In the genomic region with DNA sequence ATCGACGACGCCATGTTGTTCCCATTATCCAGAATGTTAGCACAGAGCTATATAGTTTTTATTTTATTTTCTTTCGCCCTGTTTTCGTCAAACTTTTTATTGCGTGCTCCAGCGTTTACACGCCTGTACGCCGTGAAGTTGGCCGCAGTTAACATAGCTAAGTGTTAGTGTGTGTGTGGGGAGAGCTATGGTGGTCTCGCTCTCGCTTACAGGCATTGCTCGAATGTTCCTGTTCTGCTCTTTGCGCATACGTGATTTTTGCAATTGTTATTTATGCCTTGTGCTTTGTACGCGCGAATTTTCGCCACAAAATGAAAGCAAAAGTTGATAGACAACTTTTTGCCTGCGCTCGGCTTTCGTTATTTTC, we compare ENCODE assay signal across 1 fruit fly cellular context.
A peak's percentile ranks its signal among the peaks of the same experiment; 100 is the strongest.
TF ChIP-seq lines count a peak whose summit lies in the region.

No protein-coding gene starts in this region.

TF ChIP-seq in whole organism, embryonic, 481 proteins besides CTCF, POLR2A, EP300 and RAD21 (continued from another document):
- TF ChIP-seq CG17568 (GFP tag; optimal IDR thresholded peaks at IDR 0.05; lab: Kevin White, UChicago) (peak; percentile 16), wek (GFP tag; optimal IDR thresholded peaks at IDR 0.05; lab: Kevin White, UChicago) (peak; percentile 11), CG9797 (GFP tag; optimal IDR thresholded peaks at IDR 0.05; lab: Kevin White, UChicago) (no peak), hbn (GFP tag; IDR thresholded peaks at IDR 0.05; lab: Robert Waterston, UW; ENCODE audit: partially characterized antibody) (no peak), tup (GFP tag; optimal IDR thresholded peaks at IDR 0.05; lab: Kevin White, UChicago) (no peak), Dp (GFP tag; optimal IDR thresholded peaks at IDR 0.05; lab: Kevin White, UChicago) (no peak), pb (GFP tag; optimal IDR thresholded peaks at IDR 0.05; lab: Kevin White, UChicago) (no peak), dimm (GFP tag; IDR thresholded peaks at IDR 0.05; lab: Robert Waterston, UW) (no peak), CG2199 (GFP tag; IDR thresholded peaks at IDR 0.05; lab: Robert Waterston, UW) (peak; percentile 64; the same call in 2 of the 3 replicates), Pdp1 (GFP tag; optimal IDR thresholded peaks at IDR 0.05; lab: Kevin White, UChicago) (no peak), CG17328 (GFP tag; IDR thresholded peaks at IDR 0.05; lab: Robert Waterston, UW) (peak; percentile 32; the same call in 1 of the 2 replicates), sima (GFP tag; optimal IDR thresholded peaks at IDR 0.05; lab: Kevin White, UChicago) (no peak), CG34376 (GFP tag; optimal IDR thresholded peaks at IDR 0.05; lab: Kevin White, UChicago) (peak; percentile 60), CG10959 (GFP tag; IDR thresholded peaks at IDR 0.05; lab: Robert Waterston, UW) (0 out of 2 replicates have a peak, but pooled peaks have one; percentile 28), Antp (GFP tag; optimal IDR thresholded peaks at IDR 0.05; lab: Kevin White, UChicago) (no peak), CG3838 (GFP tag; optimal IDR thresholded peaks at IDR 0.05; lab: Kevin White, UChicago) (no peak), ato (GFP tag; IDR thresholded peaks at IDR 0.05; lab: Robert Waterston, UW; ENCODE audit: partially characterized antibody) (0 out of 2 replicates have a peak, but pooled peaks have one; percentile 20), CG7963 (GFP tag; IDR thresholded peaks at IDR 0.05; lab: Robert Waterston, UW; ENCODE audit: partially characterized antibody) (no peak), knrl (GFP tag; IDR thresholded peaks at IDR 0.05; lab: Robert Waterston, UW; ENCODE audit: partially characterized antibody) (no peak), CG12219 (GFP tag; optimal IDR thresholded peaks at IDR 0.05; lab: Kevin White, UChicago) (no peak), nerfin-1 (tag; optimal IDR thresholded peaks at IDR 0.05; lab: Kevin White, UChicago) (peak; percentile 64), CG7987 (GFP tag; optimal IDR thresholded peaks at IDR 0.05; lab: Kevin White, UChicago) (peak; percentile 76), pfk (GFP tag; optimal IDR thresholded peaks at IDR 0.05; lab: Kevin White, UChicago) (peak; percentile 55), gro (GFP tag; optimal IDR thresholded peaks at IDR 0.05; lab: Kevin White, UChicago) (no peak), CG4360 (GFP tag; IDR thresholded peaks at IDR 0.05; lab: Robert Waterston, UW) (0 out of 2 replicates have a peak, but pooled peaks have one; percentile 58), CG3995 (GFP tag; optimal IDR thresholded peaks at IDR 0.05; lab: Kevin White, UChicago) (peak; percentile 82), CG7271 (tag; optimal IDR thresholded peaks at IDR 0.05; lab: Kevin White, UChicago) (no peak), Xbp1 (GFP tag; optimal IDR thresholded peaks at IDR 0.05; lab: Kevin White, UChicago) (no peak), CG4820 (GFP tag; optimal IDR thresholded peaks at IDR 0.05; lab: Kevin White, UChicago) (no peak), CG6854 (GFP tag; optimal IDR thresholded peaks at IDR 0.05; lab: Kevin White, UChicago) (peak; percentile 44), row (GFP tag; IDR thresholded peaks at IDR 0.05; lab: Robert Waterston, UW) (no peak; the same call in 2 of the 3 replicates), Abd-B (GFP tag; optimal IDR thresholded peaks at IDR 0.05; lab: Kevin White, UChicago) (no peak), CG32532 (GFP tag; IDR thresholded peaks at IDR 0.05; lab: Robert Waterston, UW) (no peak), chm (GFP tag; IDR thresholded peaks at IDR 0.05; lab: Robert Waterston, UW) (no peak), CG1529 (GFP tag; optimal IDR thresholded peaks at IDR 0.05; lab: Kevin White, UChicago) (no peak), HLH54F (GFP tag; optimal IDR thresholded peaks at IDR 0.05; lab: Kevin White, UChicago) (no peak), dmrt99B (tag; optimal IDR thresholded peaks at IDR 0.05; lab: Kevin White, UChicago) (peak; percentile 1), CG13287 (GFP tag; IDR thresholded peaks at IDR 0.05; lab: Robert Waterston, UW; ENCODE audit: partially characterized antibody) (peak; percentile 33; the same call in 1 of the 2 replicates), mirr (GFP tag; optimal IDR thresholded peaks at IDR 0.05; lab: Kevin White, UChicago) (peak; percentile 71), tll (GFP tag; optimal IDR thresholded peaks at IDR 0.05; lab: Kevin White, UChicago) (no peak), CG15514 (GFP tag; optimal IDR thresholded peaks at IDR 0.05; lab: Kevin White, UChicago) (peak; percentile 19), Blimp-1 (GFP tag; optimal IDR thresholded peaks at IDR 0.05; lab: Kevin White, UChicago) (peak; percentile 30), pum (GFP tag; optimal IDR thresholded peaks at IDR 0.05; lab: Kevin White, UChicago) (no peak), CG7786 (GFP tag; optimal IDR thresholded peaks at IDR 0.05; lab: Kevin White, UChicago) (no peak), Lim3 (GFP tag; IDR thresholded peaks at IDR 0.05; lab: Robert Waterston, UW) (no peak), Nf-YB (GFP tag; optimal IDR thresholded peaks at IDR 0.05; lab: Kevin White, UChicago) (peak; percentile 12), pnt (GFP tag; optimal IDR thresholded peaks at IDR 0.05; lab: Kevin White, UChicago) (no peak), bowl (GFP tag; IDR thresholded peaks at IDR 0.05; lab: Robert Waterston, UW) (no peak), CG31388 (GFP tag; optimal IDR thresholded peaks at IDR 0.05; lab: Kevin White, UChicago) (no peak), sob (GFP tag; IDR thresholded peaks at IDR 0.05; lab: Robert Waterston, UW) (0 out of 2 replicates have a peak, but pooled peaks have one; percentile 33), Jarid2 (GFP tag; optimal IDR thresholded peaks at IDR 0.05; lab: Kevin White, UChicago) (no peak), CG3847 (GFP tag; IDR thresholded peaks at IDR 0.05; lab: Robert Waterston, UW) (peak; percentile 5; the same call in 1 of the 2 replicates), ind (GFP tag; optimal IDR thresholded peaks at IDR 0.05; lab: Kevin White, UChicago) (no peak), org-1 (GFP tag; optimal IDR thresholded peaks at IDR 0.05; lab: Kevin White, UChicago) (no peak), en (GFP tag; optimal IDR thresholded peaks at IDR 0.05; lab: Kevin White, UChicago) (no peak), BtbVII (GFP tag; optimal IDR thresholded peaks at IDR 0.05; lab: Kevin White, UChicago) (no peak), Hmx (GFP tag; optimal IDR thresholded peaks at IDR 0.05; lab: Kevin White, UChicago) (no peak), Med (GFP tag; lab: Kevin White, UChicago) (peak; percentile 83), Hr39 (optimal IDR thresholded peaks at IDR 0.05; lab: Kevin White, UChicago) (no peak), CG4617 (GFP tag; optimal IDR thresholded peaks at IDR 0.05; lab: Kevin White, UChicago; ENCODE audit: borderline replicate concordance) (peak; percentile 56), CG10431 (GFP tag; optimal IDR thresholded peaks at IDR 0.05; lab: Kevin White, UChicago) (peak; percentile 48), croc (GFP tag; conservative IDR thresholded peaks at IDR 0.05; lab: Robert Waterston, UW) (no peak), Dip3 (GFP tag; optimal IDR thresholded peaks at IDR 0.05; lab: Kevin White, UChicago) (no peak), toy (GFP tag; IDR thresholded peaks at IDR 0.05; lab: Robert Waterston, UW) (no peak), CG10462 (GFP tag; optimal IDR thresholded peaks at IDR 0.05; lab: Kevin White, UChicago) (no peak), sens (GFP tag; lab: Kevin White, UChicago) (peak; percentile 25), CG17385 (GFP tag; optimal IDR thresholded peaks at IDR 0.05; lab: Kevin White, UChicago) (peak; percentile 64), CG2129 (GFP tag; IDR thresholded peaks at IDR 0.05; lab: Robert Waterston, UW; ENCODE audit: partially characterized antibody) (no peak), Stat92E (GFP tag; optimal IDR thresholded peaks at IDR 0.05; lab: Kevin White, UChicago) (no peak), CG7556 (GFP tag; optimal IDR thresholded peaks at IDR 0.05; lab: Kevin White, UChicago) (no peak), rib (GFP tag; IDR thresholded peaks at IDR 0.05; lab: Robert Waterston, UW) (peak; percentile 98), Fer2 (tag; optimal IDR thresholded peaks at IDR 0.05; lab: Kevin White, UChicago) (no peak), lbe (GFP tag; optimal IDR thresholded peaks at IDR 0.05; lab: Kevin White, UChicago) (no peak), tin (GFP tag; optimal IDR thresholded peaks at IDR 0.05; lab: Kevin White, UChicago) (no peak), CG17802 (tag; optimal IDR thresholded peaks at IDR 0.05; lab: Kevin White, UChicago) (no peak), NC2α (GFP tag; optimal IDR thresholded peaks at IDR 0.05; lab: Kevin White, UChicago) (no peak), Meics (GFP tag; optimal IDR thresholded peaks at IDR 0.05; lab: Kevin White, UChicago) (peak; percentile 18), Sry-δ (GFP tag; optimal IDR thresholded peaks at IDR 0.05; lab: Kevin White, UChicago) (peak; percentile 17), gfzf (GFP tag; optimal IDR thresholded peaks at IDR 0.05; lab: Kevin White, UChicago) (peak; percentile 2), Sin3A (optimal IDR thresholded peaks at IDR 0.05; lab: Kevin White, UChicago) (no peak), CG10147 (GFP tag; optimal IDR thresholded peaks at IDR 0.05; lab: Kevin White, UChicago) (no peak), ap (GFP tag; IDR thresholded peaks at IDR 0.05; lab: Robert Waterston, UW) (no peak), az2 (GFP tag; optimal IDR thresholded peaks at IDR 0.05; lab: Kevin White, UChicago) (no peak), CG12659 (GFP tag; optimal IDR thresholded peaks at IDR 0.05; lab: Kevin White, UChicago) (peak; percentile 55), CG4404 (GFP tag; IDR thresholded peaks at IDR 0.05; lab: Robert Waterston, UW) (no peak), CG9932 (GFP tag; IDR thresholded peaks at IDR 0.05; lab: Robert Waterston, UW) (peak; percentile 51; the same call in 1 of the 2 replicates), CG10209 (GFP tag; optimal IDR thresholded peaks at IDR 0.05; lab: Kevin White, UChicago) (no peak), CG11560 (tag; IDR thresholded peaks at IDR 0.05; lab: Robert Waterston, UW) (no peak), B-H2 (GFP tag; optimal IDR thresholded peaks at IDR 0.05; lab: Kevin White, UChicago) (peak; percentile 74), YL-1 (GFP tag; optimal IDR thresholded peaks at IDR 0.05; lab: Kevin White, UChicago) (peak; percentile 92), Side (GFP tag; optimal IDR thresholded peaks at IDR 0.05; lab: Kevin White, UChicago) (peak; percentile 2), GATAe (GFP tag; conservative IDR thresholded peaks at IDR 0.05; lab: Robert Waterston, UW) (no peak), Spps (tag; optimal IDR thresholded peaks at IDR 0.05; lab: Kevin White, UChicago) (no peak), Mrtf (GFP tag; IDR thresholded peaks at IDR 0.05; lab: Robert Waterston, UW) (no peak), Hsf (GFP tag; optimal IDR thresholded peaks at IDR 0.05; lab: Kevin White, UChicago) (no peak)
TF ChIP-seq in whole organism, embryonic: peak in this region for 139.
